Fruit fly (Drosophila melanogaster): Measurements from ENCODE around the gene GAA1.
A peak's percentile ranks its signal among the peaks of the same experiment; 100 is the strongest.

GAA1 gene

dm6 chrX:5891666-5892444, 18.7 kb upstream of the GAA1 start (continued):
- TF ChIP-seq grn (GFP tag; optimal IDR thresholded peaks at IDR 0.05) (peak; percentile 1), CG9437 (GFP tag; optimal IDR thresholded peaks at IDR 0.05) (no peak), nerfin-2 (GFP tag; IDR thresholded peaks at IDR 0.05; ENCODE audit: partially characterized antibody) (no peak), B-H1 (GFP tag; IDR thresholded peaks at IDR 0.05) (no peak), Bdp1 (GFP tag; optimal IDR thresholded peaks at IDR 0.05) (no peak), pb (GFP tag; optimal IDR thresholded peaks at IDR 0.05) (no peak), ind (GFP tag; optimal IDR thresholded peaks at IDR 0.05) (peak; percentile 42), CG7556 (GFP tag; optimal IDR thresholded peaks at IDR 0.05) (peak; percentile 44), lbe (GFP tag; optimal IDR thresholded peaks at IDR 0.05) (no peak), CG30020 (tag; optimal IDR thresholded peaks at IDR 0.05) (no peak), Hand (GFP tag; optimal IDR thresholded peaks at IDR 0.05) (peak; percentile 51), eve (GFP tag; optimal IDR thresholded peaks at IDR 0.05) (no peak), NFAT (GFP tag; IDR thresholded peaks at IDR 0.05) (peak; percentile 51), CG9609 (GFP tag; optimal IDR thresholded peaks at IDR 0.05) (no peak), abd-A (tag; optimal IDR thresholded peaks at IDR 0.05) (no peak), Camta (GFP tag; optimal IDR thresholded peaks at IDR 0.05) (peak; percentile 40), CG7987 (GFP tag; optimal IDR thresholded peaks at IDR 0.05) (no peak), CG9817 (tag; optimal IDR thresholded peaks at IDR 0.05) (peak; percentile 3), danr (GFP tag; IDR thresholded peaks at IDR 0.05) (no peak), YL-1 (GFP tag; optimal IDR thresholded peaks at IDR 0.05) (no peak), odd (GFP tag; optimal IDR thresholded peaks at IDR 0.05) (no peak), ERR (GFP tag; optimal IDR thresholded peaks at IDR 0.05) (no peak), CG3847 (GFP tag; IDR thresholded peaks at IDR 0.05) (no peak; the same call in 1 of the 2 replicates), CG17385 (GFP tag; optimal IDR thresholded peaks at IDR 0.05) (peak; percentile 8), H2.0 (GFP tag; IDR thresholded peaks at IDR 0.05) (peak; percentile 32; the same call in 1 of the 2 replicates), CG10431 (GFP tag; optimal IDR thresholded peaks at IDR 0.05) (no peak), CG4328 (GFP tag; optimal IDR thresholded peaks at IDR 0.05) (no peak), cas (GFP tag; IDR thresholded peaks at IDR 0.05) (no peak), grau (tag; optimal IDR thresholded peaks at IDR 0.05) (peak; percentile 14), NC2α (GFP tag; optimal IDR thresholded peaks at IDR 0.05) (no peak), CG6654 (GFP tag; optimal IDR thresholded peaks at IDR 0.05) (no peak), bbx (GFP tag; IDR thresholded peaks at IDR 0.05; ENCODE audit: partially characterized antibody) (no peak), CG3995 (GFP tag; optimal IDR thresholded peaks at IDR 0.05) (no peak), CG7839 (tag; optimal IDR thresholded peaks at IDR 0.05) (peak; percentile 46), CG10267 (tag; optimal IDR thresholded peaks at IDR 0.05) (peak; percentile 10), Ada2b (GFP tag; IDR thresholded peaks at IDR 0.05) (peak; percentile 30; the same call in 1 of the 2 replicates), Xbp1 (GFP tag; optimal IDR thresholded peaks at IDR 0.05) (peak; percentile 20), Nf-YB (GFP tag; optimal IDR thresholded peaks at IDR 0.05) (no peak), CG5180 (GFP tag; optimal IDR thresholded peaks at IDR 0.05) (no peak), CG15073 (GFP tag; optimal IDR thresholded peaks at IDR 0.05) (no peak), ssp (GFP tag; IDR thresholded peaks at IDR 0.05) (no peak), da (GFP tag; optimal IDR thresholded peaks at IDR 0.05) (no peak), CG18599 (GFP tag; optimal IDR thresholded peaks at IDR 0.05) (peak; percentile 62), wek (GFP tag; optimal IDR thresholded peaks at IDR 0.05) (no peak), CG1647 (GFP tag; optimal IDR thresholded peaks at IDR 0.05) (peak; percentile 5), CG2712 (tag; optimal IDR thresholded peaks at IDR 0.05) (peak; percentile 30), CG7357 (GFP tag; IDR thresholded peaks at IDR 0.05) (no peak), CG12299 (tag; optimal IDR thresholded peaks at IDR 0.05) (no peak), chn (GFP tag; optimal IDR thresholded peaks at IDR 0.05) (peak; percentile 21), CG14710 (tag; optimal IDR thresholded peaks at IDR 0.05) (peak; percentile 9)

All from whole organism, embryonic.